Worm (Caenorhabditis elegans): ENCODE measurements around the gene C24A3.1.

Gene C24A3.1

DNA sequence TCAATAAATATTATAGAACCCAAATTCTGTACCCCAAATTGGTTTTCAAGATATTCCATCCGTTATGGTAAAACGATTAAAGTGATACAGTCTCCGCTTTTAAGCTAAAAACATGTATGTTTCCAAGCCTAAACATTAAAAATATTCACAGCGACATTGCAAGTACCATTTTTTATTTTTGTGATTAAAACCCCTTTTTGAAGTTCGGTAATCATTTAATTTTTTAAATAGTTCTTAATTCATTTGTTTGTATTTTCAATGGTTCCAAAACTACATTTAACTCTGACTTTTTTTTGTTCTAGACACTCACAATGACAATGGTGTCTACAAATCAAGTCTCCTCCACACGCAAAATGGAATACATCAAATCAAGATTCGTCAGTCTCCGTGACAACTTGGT is 16.5 kb downstream of the C24A3.1 start, which contains the start of gene T25B6.4:
T25B6.4 (plus strand) TSS at position 301 of the 400 bp plus-strand sequence.
- TF ChIP-seq nhr-19 (GFP tag; conservative IDR thresholded peaks at IDR 0.05) (no peak), tlp-1 (tag; optimal IDR thresholded peaks at IDR 0.05) (no peak), mep-1 (tag; optimal IDR thresholded peaks at IDR 0.05) (no peak), unc-62 (GFP tag; optimal IDR thresholded peaks at IDR 0.05) (no peak), fkh-10 (GFP tag; optimal IDR thresholded peaks at IDR 0.05) (no peak), pax-3 (tag; optimal IDR thresholded peaks at IDR 0.05) (no peak), nhr-90 (tag; optimal IDR thresholded peaks at IDR 0.05; ENCODE audit: poor library complexity) (no peak), hlh-17 (GFP tag; optimal IDR thresholded peaks at IDR 0.05; ENCODE audit: borderline replicate concordance) (no peak), C34B4.2 (tag; optimal IDR thresholded peaks at IDR 0.05) (no peak), C04F5.9 (tag; optimal IDR thresholded peaks at IDR 0.05) (no peak), grh-1 (GFP tag; IDR thresholded peaks at IDR 0.05) (no peak), zip-4 (GFP tag; optimal IDR thresholded peaks at IDR 0.05) (no peak), tbx-2 (tag; optimal IDR thresholded peaks at IDR 0.05) (no peak), rnt-1 (tag; optimal IDR thresholded peaks at IDR 0.05) (no peak), mdl-1 (tag; optimal IDR thresholded peaks at IDR 0.05) (no peak), snpc-4 (tag; optimal IDR thresholded peaks at IDR 0.05) (no peak), unc-130 (tag; optimal IDR thresholded peaks at IDR 0.05) (no peak), sup-37 (GFP tag; optimal IDR thresholded peaks at IDR 0.05) (no peak), ceh-63 (GFP tag; optimal IDR thresholded peaks at IDR 0.05) (no peak)

ce11 chrX:9021645-9022044 is 22.8 kb downstream of the C24A3.1 start, which contains the start of gene T25B6.5:
T25B6.5 (minus strand) TSS chrX:9021745.
- TF ChIP-seq unc-98 (GFP tag; IDR thresholded peaks at IDR 0.05): no peak
- TF ChIP-seq sup-37 (GFP tag; optimal IDR thresholded peaks at IDR 0.05): no peak
- TF ChIP-seq nhr-84 (tag; optimal IDR thresholded peaks at IDR 0.05): no peak
- no peak for TF ChIP-seq sptf-1 (tag; optimal IDR thresholded peaks at IDR 0.05)

DNA sequence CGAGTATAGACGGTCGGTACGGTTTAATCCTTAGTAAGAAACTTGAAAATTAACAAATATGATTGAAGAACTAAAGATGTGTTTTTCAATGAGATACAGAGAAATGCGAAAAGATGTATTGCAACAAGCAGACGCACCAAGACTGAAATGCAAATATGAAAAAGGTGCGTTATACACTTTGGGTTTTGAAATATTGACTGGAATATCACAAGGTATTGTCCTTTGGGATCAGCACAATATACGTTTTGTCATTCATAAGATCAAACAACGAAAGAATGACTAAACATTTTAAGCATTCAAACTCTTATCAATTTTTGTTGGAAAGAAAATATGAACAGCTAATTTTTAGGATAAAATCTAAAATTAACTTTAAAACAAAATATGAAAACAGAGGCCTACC is 23.9 kb downstream of the C24A3.1 start, which contains the start of gene T25B6.6:
T25B6.6 (minus strand) TSS at position 101 of the 400 bp plus-strand sequence.
- TF ChIP-seq lin-39 (tag; optimal IDR thresholded peaks at IDR 0.05) (no peak), sup-37 (GFP tag; optimal IDR thresholded peaks at IDR 0.05) (no peak), nhr-47 (tag; optimal IDR thresholded peaks at IDR 0.05) (no peak), zip-4 (GFP tag; optimal IDR thresholded peaks at IDR 0.05) (no peak), unc-86 (tag; optimal IDR thresholded peaks at IDR 0.05) (no peak), nhr-20 (tag; optimal IDR thresholded peaks at IDR 0.05) (no peak), swsn-7 (tag; optimal IDR thresholded peaks at IDR 0.05) (no peak), nhr-77 (tag; optimal IDR thresholded peaks at IDR 0.05) (no peak), nhr-84 (tag; optimal IDR thresholded peaks at IDR 0.05) (no peak), lin-15B (tag; optimal IDR thresholded peaks at IDR 0.05) (no peak), lin-13 (GFP tag; optimal IDR thresholded peaks at IDR 0.05) (no peak), lin-14 (GFP tag; optimal IDR thresholded peaks at IDR 0.05) (no peak), unc-130 (tag; optimal IDR thresholded peaks at IDR 0.05) (no peak), elt-3 (tag; optimal IDR thresholded peaks at IDR 0.05) (no peak), nhr-19 (GFP tag; conservative IDR thresholded peaks at IDR 0.05) (no peak), aha-1 (tag; optimal IDR thresholded peaks at IDR 0.05) (no peak), elt-2 (tag; optimal IDR thresholded peaks at IDR 0.05) (no peak), ets-5 (GFP tag; IDR thresholded peaks at IDR 0.05) (no peak)

ce11 chrX:9023816-9024215 is 24.9 kb downstream of the C24A3.1 start:
- TF ChIP-seq unc-30 (tag; optimal IDR thresholded peaks at IDR 0.05): no peak
- no peak for TF ChIP-seq nhr-84 (tag; optimal IDR thresholded peaks at IDR 0.05)
- TF ChIP-seq jun-1 (tag; optimal IDR thresholded peaks at IDR 0.05): no peak
- TF ChIP-seq ama-1 (optimal IDR thresholded peaks at IDR 0.05): no peak
- no peak for TF ChIP-seq zip-4 (GFP tag; optimal IDR thresholded peaks at IDR 0.05)
- TF ChIP-seq skn-1 (tag; optimal IDR thresholded peaks at IDR 0.05): no peak
- no peak for TF ChIP-seq tlp-1 (tag; optimal IDR thresholded peaks at IDR 0.05)
- no peak for TF ChIP-seq ceh-63 (GFP tag; optimal IDR thresholded peaks at IDR 0.05)
- no peak for TF ChIP-seq lin-15B (tag; optimal IDR thresholded peaks at IDR 0.05)
- TF ChIP-seq nhr-47 (tag; optimal IDR thresholded peaks at IDR 0.05): no peak
- no peak for TF ChIP-seq pqm-1 (tag; optimal IDR thresholded peaks at IDR 0.05)
- TF ChIP-seq blmp-1 (tag; optimal IDR thresholded peaks at IDR 0.05): no peak
- no peak for TF ChIP-seq efl-3 (GFP tag; optimal IDR thresholded peaks at IDR 0.05)
- no peak for TF ChIP-seq Y116A8C.19 (tag; optimal IDR thresholded peaks at IDR 0.05; ENCODE audit: borderline replicate concordance)
- TF ChIP-seq alr-1 (tag; optimal IDR thresholded peaks at IDR 0.05; ENCODE audit: borderline replicate concordance): no peak
- TF ChIP-seq tbx-2 (tag; optimal IDR thresholded peaks at IDR 0.05): no peak
- TF ChIP-seq dpl-1 (GFP tag; optimal IDR thresholded peaks at IDR 0.05): no peak
- no peak for TF ChIP-seq ces-1 (GFP tag; optimal IDR thresholded peaks at IDR 0.05)

Data from whole organism, L1 larva.